Worm (Caenorhabditis elegans): ENCODE measurements around the gene znfx-1.

znfx-1 gene

DNA sequence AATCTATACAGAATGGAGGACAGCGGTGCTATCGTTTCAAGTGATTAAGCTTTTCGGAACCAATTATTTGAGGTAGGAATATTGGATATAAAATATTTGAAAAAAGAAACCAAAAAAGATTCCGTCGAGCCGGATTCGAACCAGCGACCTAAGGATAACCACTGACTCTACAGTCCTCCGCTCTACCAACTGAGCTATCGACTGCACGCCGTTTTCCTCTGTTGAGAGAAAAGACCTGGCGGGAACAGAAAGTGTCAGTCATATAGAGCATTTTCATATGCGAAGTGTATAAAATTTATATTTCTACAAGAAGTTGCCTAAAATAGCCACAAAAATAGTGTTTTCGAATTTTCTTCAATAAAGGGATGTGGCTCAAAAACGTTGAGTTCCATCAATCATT is 1.8 kb upstream of the znfx-1 start (continued):
- TF ChIP-seq nhr-80 (tag; optimal IDR thresholded peaks at IDR 0.05) (peak; percentile 28), dpl-1 (GFP tag; optimal IDR thresholded peaks at IDR 0.05) (no peak), nfya-2 (GFP tag; IDR thresholded peaks at IDR 0.05) (no peak), repo-1 (tag; optimal IDR thresholded peaks at IDR 0.05) (peak; percentile 57), dpff-1 (tag; optimal IDR thresholded peaks at IDR 0.05) (no peak), B0035.1 (tag; optimal IDR thresholded peaks at IDR 0.05) (no peak), attf-5 (GFP tag; optimal IDR thresholded peaks at IDR 0.05) (no peak), hsf-1 (GFP tag; IDR thresholded peaks at IDR 0.05) (no peak; the same call in 1 of the 2 replicates), rec-8 (tag; optimal IDR thresholded peaks at IDR 0.05) (no peak), snpc-4 (GFP tag; optimal IDR thresholded peaks at IDR 0.05) (peak; percentile 90), snpc-4 (tag; optimal IDR thresholded peaks at IDR 0.05) (peak; percentile 95 to 97 (median 96)), D2030.7 (GFP tag; IDR thresholded peaks at IDR 0.05) (peak; percentile 79), F52B5.7 (tag; optimal IDR thresholded peaks at IDR 0.05) (no peak), K11D2.4 (GFP tag; IDR thresholded peaks at IDR 0.05) (no peak), C17E4.6 (GFP tag; IDR thresholded peaks at IDR 0.05) (no peak), B0019.2 (GFP tag; conservative IDR thresholded peaks at IDR 0.05) (no peak), ZK185.1 (tag; optimal IDR thresholded peaks at IDR 0.05; ENCODE audit: poor library complexity, severe bottlenecking) (peak; percentile 63), F39B2.1 (GFP tag; IDR thresholded peaks at IDR 0.05) (no peak), ztf-22 (GFP tag; optimal IDR thresholded peaks at IDR 0.05) (no peak), die-1 (tag; optimal IDR thresholded peaks at IDR 0.05) (peak; percentile 69), nhr-90 (tag; optimal IDR thresholded peaks at IDR 0.05) (peak; percentile 65), ceh-40 (GFP tag; IDR thresholded peaks at IDR 0.05) (no peak), ccch-3 (GFP tag; optimal IDR thresholded peaks at IDR 0.05) (no peak), rcor-1 (GFP tag; IDR thresholded peaks at IDR 0.05) (peak; percentile 59; the same call in 1 of the 2 replicates), let-607 (tag; optimal IDR thresholded peaks at IDR 0.05) (peak in 1 of 2 experiments; percentile 31), ama-1 (optimal IDR thresholded peaks at IDR 0.05) (no peak), ama-1 (GFP tag; optimal IDR thresholded peaks at IDR 0.05) (no peak), hlh-12 (tag; optimal IDR thresholded peaks at IDR 0.05) (no peak), sdz-38 (tag; optimal IDR thresholded peaks at IDR 0.05) (no peak), efl-1 (GFP tag; optimal IDR thresholded peaks at IDR 0.05) (no peak), F10E7.11 (tag; optimal IDR thresholded peaks at IDR 0.05) (no peak), rpc-1 (optimal IDR thresholded peaks at IDR 0.05) (peak; percentile 65), rpc-1 (tag; optimal IDR thresholded peaks at IDR 0.05) (peak; percentile 81), ztf-26 (tag; optimal IDR thresholded peaks at IDR 0.05) (no peak), zfh-2 (GFP tag; conservative IDR thresholded peaks at IDR 0.05) (no peak), ztf-3 (GFP tag; optimal IDR thresholded peaks at IDR 0.05) (no peak), athp-1 (tag; optimal IDR thresholded peaks at IDR 0.05) (peak; percentile 11), F33H1.4 (GFP tag; IDR thresholded peaks at IDR 0.05) (peak; percentile 77), madf-6 (GFP tag; IDR thresholded peaks at IDR 0.05) (peak; percentile 86), lir-1 (GFP tag; conservative IDR thresholded peaks at IDR 0.05) (no peak), nhr-27 (tag; optimal IDR thresholded peaks at IDR 0.05) (no peak), snpc-3.4 (tag; optimal IDR thresholded peaks at IDR 0.05) (peak; percentile 75), nfyb-1 (GFP tag; IDR thresholded peaks at IDR 0.05) (peak; percentile 86), hrde-1 (tag; optimal IDR thresholded peaks at IDR 0.05; ENCODE audit: borderline replicate concordance) (peak; percentile 19), nfya-1 (tag; optimal IDR thresholded peaks at IDR 0.05; ENCODE audit: borderline replicate concordance, insufficient read depth) (no peak), atf-7 (tag; optimal IDR thresholded peaks at IDR 0.05) (no peak), mel-28 (tag; optimal IDR thresholded peaks at IDR 0.05; ENCODE audit: borderline replicate concordance) (no peak), Y53F4B.3 (GFP tag; IDR thresholded peaks at IDR 0.05) (no peak), nhr-120 (GFP tag; IDR thresholded peaks at IDR 0.05) (no peak), Y79H2A.3 (GFP tag; conservative IDR thresholded peaks at IDR 0.05) (no peak)

Data from whole organism, young adult.